Worm (Caenorhabditis elegans): ENCODE data around the gene C18D11.9.

DNA sequence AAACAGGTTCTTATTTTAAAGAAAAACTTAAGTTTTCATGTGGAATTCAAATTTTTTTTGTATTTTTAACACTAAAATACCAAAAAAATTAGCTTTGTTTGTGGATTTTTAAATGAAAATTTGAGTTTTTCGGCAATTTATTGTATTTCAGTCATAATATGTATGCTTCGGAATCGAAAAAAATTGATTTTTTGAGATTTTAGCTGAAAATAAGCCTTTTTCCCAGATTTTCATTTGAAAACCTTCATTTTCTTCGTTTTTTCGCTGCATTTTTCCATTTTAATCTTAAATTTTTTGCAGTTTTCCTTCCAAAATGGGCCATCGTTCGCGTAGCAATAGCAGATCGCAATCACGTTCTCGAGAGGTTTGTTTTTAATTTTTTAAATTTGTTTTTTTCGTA lies 17.2 kb downstream of the C18D11.9 start, which contains the start of gene rsp-8:
- TF ChIP-seq ama-1 (optimal IDR thresholded peaks at IDR 0.05) (no peak), nhr-76 (tag; optimal IDR thresholded peaks at IDR 0.05) (no peak), ztf-11 (tag; optimal IDR thresholded peaks at IDR 0.05) (no peak), Y48G9A.11 (GFP tag; IDR thresholded peaks at IDR 0.05) (no peak), mep-1 (tag; optimal IDR thresholded peaks at IDR 0.05) (no peak), zag-1 (tag; optimal IDR thresholded peaks at IDR 0.05) (no peak), nhr-6 (tag; optimal IDR thresholded peaks at IDR 0.05) (no peak), zip-11 (GFP tag; IDR thresholded peaks at IDR 0.05) (no peak), nhr-25 (tag; optimal IDR thresholded peaks at IDR 0.05; ENCODE audit: borderline replicate concordance, insufficient read depth) (no peak), daf-16 (GFP tag; optimal IDR thresholded peaks at IDR 0.05) (no peak), daf-16 (tag; optimal IDR thresholded peaks at IDR 0.05) (no peak), unc-62 (GFP tag; optimal IDR thresholded peaks at IDR 0.05 in 1 of 2) (no peak), unc-62 (tag; optimal IDR thresholded peaks at IDR 0.05) (no peak), mxl-3 (GFP tag; optimal IDR thresholded peaks at IDR 0.05) (no peak), jun-1 (tag; optimal IDR thresholded peaks at IDR 0.05) (no peak), aly-2 (tag; optimal IDR thresholded peaks at IDR 0.05) (no peak)

Measured in whole organism, L4 larva.